Fruit fly (Drosophila melanogaster) S2 (cell line): ENCODE measurements around the gene CG45218.

Experiments
- CG8478 ChIP-seq: fragments of >200 bp; optimal IDR thresholded peaks from 2 replicates; lab custom pipeline; 2018
- CTCF ChIP-seq, 2 experiments: fragments of >200 bp; optimal IDR thresholded peaks; 2 replicates each; lab custom pipeline; 2018

CG45218 gene

DNA sequence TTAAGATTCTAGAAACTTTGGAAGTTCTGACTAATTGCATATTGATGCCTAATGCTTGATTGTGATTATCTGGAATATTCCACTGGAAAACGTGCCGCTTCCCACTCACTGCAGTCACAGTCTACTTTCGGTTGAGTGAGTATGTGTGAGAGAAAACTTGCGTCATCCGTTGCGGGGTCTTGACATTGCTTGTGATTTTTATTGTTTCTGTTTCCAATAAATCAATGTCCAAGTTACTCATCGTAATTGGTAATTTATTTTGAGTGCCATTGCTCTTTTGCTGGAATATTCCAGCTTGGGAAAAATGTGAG, 47.6 kb downstream of the CG45218 start:
- TF ChIP-seq CG8478 (lab: Kevin White, UChicago): no peak
- no peak for TF ChIP-seq CTCF (optimal IDR thresholded peaks at IDR 0.05; lab: Kevin White, UChicago)

DNA sequence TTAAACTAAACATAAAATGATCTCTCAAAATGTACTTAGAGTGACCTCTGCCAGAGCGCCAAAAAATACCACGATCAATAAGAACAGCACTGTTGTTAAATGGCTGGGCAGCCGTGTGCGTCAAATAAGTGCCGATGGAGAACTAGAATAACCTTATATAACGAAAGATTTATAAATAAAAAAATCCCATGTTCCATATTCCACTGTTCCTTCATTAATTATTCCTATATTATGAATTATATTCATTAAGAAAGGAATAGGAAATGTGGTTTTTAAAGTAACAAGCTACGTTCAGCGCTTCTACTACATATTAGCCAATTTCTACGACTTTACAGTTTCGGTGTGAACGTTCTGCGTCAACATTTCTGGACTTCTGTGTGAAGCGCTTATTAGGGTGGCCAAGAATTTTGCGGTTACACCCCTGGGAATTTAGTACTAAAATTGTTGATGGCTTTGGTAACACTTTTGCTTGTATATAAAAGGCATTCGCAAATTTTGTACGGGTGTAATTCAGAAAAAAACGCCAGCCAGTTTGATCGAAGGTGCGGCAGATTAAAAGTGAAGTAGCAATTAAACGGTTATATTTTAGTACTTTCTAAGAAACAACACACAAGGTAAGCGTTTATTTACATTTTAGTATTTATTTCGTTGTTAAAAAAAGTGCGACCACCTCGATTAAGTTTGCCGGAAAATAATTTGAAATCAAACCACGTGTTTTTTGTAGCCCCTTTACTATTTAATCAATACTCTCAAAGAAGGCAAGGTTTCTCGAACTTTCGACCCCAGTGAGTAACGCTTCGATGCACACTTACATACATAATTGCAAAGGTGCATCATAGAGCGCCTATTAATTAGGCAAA, 48.2 kb downstream of the CG45218 start, which contains the start of the genes tefu and Hsc70-4:
TSS of gene tefu (minus strand) at position 51 of the 860 bp plus-strand sequence.
TSS of gene Hsc70-4 (plus strand) at position 502 of the 860 bp plus-strand sequence.
- TF ChIP-seq CTCF (optimal IDR thresholded peaks at IDR 0.05; lab: Kevin White, UChicago) (peak in 1 of 2 experiments; percentile 6), CG8478 (lab: Kevin White, UChicago) (no peak)
